Worm (Caenorhabditis elegans) whole organism, L2 larva: ENCODE measurements around the gene F15D4.5.

Source experiments
- ceh-82 ChIP-seq: fragments of 150-350 bp; optimal IDR thresholded peaks from 2 replicates; lab custom pipeline; 2014; ENCODE audit warnings: missing biosample characterization, missing genetic modification characterization
- lin-13 ChIP-seq: fragments of 150-350 bp; optimal IDR thresholded peaks from 2 replicates; lab custom pipeline; 2014; ENCODE audit warnings: missing biosample characterization, missing genetic modification reagents, missing genetic modification characterization
- nhr-11 ChIP-seq: fragments of 150-350 bp; optimal IDR thresholded peaks from 2 replicates; lab custom pipeline; 2014; ENCODE audit warnings: missing biosample characterization, missing genetic modification characterization
- nhr-237 ChIP-seq: fragments of 150-350 bp; optimal IDR thresholded peaks from 2 replicates; lab custom pipeline; 2014; ENCODE audit warnings: missing biosample characterization, missing genetic modification characterization
- snpc-4 ChIP-seq: fragments of 150-350 bp; optimal IDR thresholded peaks from 2 replicates; lab custom pipeline; 2014; ENCODE audit warnings: missing biosample characterization, missing genetic modification characterization
- unc-62 ChIP-seq: fragments of 150-350 bp; optimal IDR thresholded peaks from 2 replicates; lab custom pipeline; 2014; ENCODE audit warnings: missing biosample characterization, missing genetic modification reagents, missing genetic modification characterization
- ztf-11 ChIP-seq: sonication (generic microtip); optimal IDR thresholded peaks from 2 replicates; lab custom pipeline; 2017; ENCODE audit warnings: missing biosample characterization, missing genetic modification characterization

DNA sequence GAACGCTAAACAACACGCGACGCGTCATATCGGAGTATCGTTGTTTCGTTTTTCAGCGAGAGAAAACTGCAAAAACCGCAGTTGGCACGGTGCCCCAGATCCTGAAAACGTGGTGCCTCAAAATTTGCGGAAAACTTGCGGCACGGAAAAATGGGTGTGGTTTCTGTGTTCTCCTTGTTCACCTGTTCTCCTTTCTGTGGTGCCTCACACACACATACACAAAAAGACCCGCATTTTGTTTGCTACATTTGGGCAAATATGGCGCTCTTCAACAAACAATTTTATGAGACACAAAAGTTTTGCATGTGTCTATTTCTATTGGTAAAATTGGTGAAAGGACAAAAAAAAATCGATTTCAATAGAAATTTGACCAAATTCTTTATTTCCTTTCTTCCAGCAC lies 46.3 kb upstream of the F15D4.5 start:
- no peak for TF ChIP-seq unc-62 (GFP tag; lab: Kevin White, UChicago)
- TF ChIP-seq nhr-237 (tag; lab: Kevin White, UChicago) = no peak
- TF ChIP-seq lin-13 (GFP tag; lab: Kevin White, UChicago) = no peak
- no peak for TF ChIP-seq nhr-11 (tag; lab: Kevin White, UChicago)
- no peak for TF ChIP-seq snpc-4 (tag; lab: Kevin White, UChicago)
- no peak for TF ChIP-seq ceh-82 (tag; lab: Kevin White, UChicago)
- TF ChIP-seq ztf-11 (tag; lab: Kevin White, UChicago) = no peak
